Worm (Caenorhabditis elegans) whole organism, L4 larva: ENCODE measurements around the gene srv-15.

Experiments
- aly-2 ChIP-seq: sonication (generic microtip); optimal IDR thresholded peaks from 2 replicates; lab custom pipeline; 2018; ENCODE audit warnings: missing biosample characterization, missing genetic modification characterization
- ces-1 ChIP-seq: fragments of 150-350 bp; sonication (generic microtip); optimal IDR thresholded peaks from 4 replicates; lab custom pipeline; 2014; ENCODE audit warnings: missing biosample characterization, missing genetic modification reagents, missing genetic modification characterization
- madf-5 ChIP-seq, 2 experiments: fragments of 200-800 bp; sonication (Bioruptor generic); IDR thresholded peaks; 2 replicates each; pipeline ENCODE4 v1.3.6; 2022; ENCODE audit warnings: missing compliant biosample characterization in 2 of 2, missing genetic modification characterization in 2 of 2

ce11 chrIV:15929831-15930230, 23.4 kb downstream of the srv-15 start:
- TF ChIP-seq madf-5 (GFP tag; IDR thresholded peaks at IDR 0.05; lab: Robert Waterston, UW) (no peak), aly-2 (tag; lab: Kevin White, UChicago) (no peak), ces-1 (GFP tag; lab: Kevin White, UChicago) (no peak)
